Worm (Caenorhabditis elegans): ENCODE results near the gene Y27F2A.9.
"Not testable (repeated sequence)": the region's sequence is repeated elsewhere in the genome, so short reads cannot be mapped to it uniquely, and the experiment has no call there.

Gene Y27F2A.9

DNA sequence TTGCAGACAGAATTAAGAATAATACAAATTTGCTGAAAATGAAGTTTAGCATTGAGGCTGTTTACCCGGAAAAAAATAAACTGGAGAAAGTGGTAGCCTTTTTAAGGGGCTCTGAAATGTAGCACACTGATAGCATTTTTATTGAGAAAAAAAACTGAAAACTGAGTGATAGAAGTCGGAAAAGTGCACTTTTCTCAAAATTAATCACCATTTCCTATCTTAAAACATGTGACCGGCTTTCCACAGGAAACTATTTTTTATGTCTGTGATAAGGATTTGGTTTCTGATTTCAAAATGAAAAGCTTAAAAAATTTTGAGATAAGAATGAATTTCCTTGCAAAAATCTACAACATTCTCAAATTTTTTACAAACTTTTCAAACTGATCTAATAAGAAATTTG, 29.3 kb upstream of the Y27F2A.9 start, which contains the start of gene ZC239.22:
Gene ZC239.22 (minus strand): TSS at position 101 of the 400 bp plus-strand sequence.
- TF ChIP-seq pat-9 (tag; optimal IDR thresholded peaks at IDR 0.05) (no peak), ets-4 (tag; optimal IDR thresholded peaks at IDR 0.05) (no peak), Y22D7AL.16 (tag; optimal IDR thresholded peaks at IDR 0.05) (no peak)

DNA sequence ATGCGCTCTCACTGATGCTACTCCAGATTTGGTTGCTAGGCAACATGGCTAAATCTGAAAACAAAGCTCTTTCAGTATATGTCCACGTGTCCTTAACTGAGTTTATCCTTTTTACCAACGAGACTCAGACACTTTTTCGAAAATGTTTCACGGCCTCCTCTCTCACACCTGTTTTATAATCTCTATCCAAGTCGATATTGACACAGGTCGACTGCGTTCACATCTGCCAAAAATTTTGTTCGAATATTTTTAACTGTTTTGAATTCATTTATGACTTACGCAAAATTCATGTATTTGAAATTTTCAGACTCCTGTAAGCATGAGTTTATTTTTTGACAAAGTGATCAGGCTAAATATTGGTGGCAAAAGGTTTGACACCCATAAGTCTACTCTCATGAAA, 24.3 kb upstream of the Y27F2A.9 start, which contains the start of gene ZC239.3:
Gene ZC239.3 (plus strand): TSS at position 301 of the 400 bp plus-strand sequence.
- TF ChIP-seq dmd-4 (tag; optimal IDR thresholded peaks at IDR 0.05; ENCODE audit: borderline replicate concordance); K09A11.1 (tag; optimal IDR thresholded peaks at IDR 0.05; ENCODE audit: insufficient read depth); unc-3 (GFP tag; conservative IDR thresholded peaks at IDR 0.05); unc-3 (tag; optimal IDR thresholded peaks at IDR 0.05): not testable (repeated sequence)

DNA sequence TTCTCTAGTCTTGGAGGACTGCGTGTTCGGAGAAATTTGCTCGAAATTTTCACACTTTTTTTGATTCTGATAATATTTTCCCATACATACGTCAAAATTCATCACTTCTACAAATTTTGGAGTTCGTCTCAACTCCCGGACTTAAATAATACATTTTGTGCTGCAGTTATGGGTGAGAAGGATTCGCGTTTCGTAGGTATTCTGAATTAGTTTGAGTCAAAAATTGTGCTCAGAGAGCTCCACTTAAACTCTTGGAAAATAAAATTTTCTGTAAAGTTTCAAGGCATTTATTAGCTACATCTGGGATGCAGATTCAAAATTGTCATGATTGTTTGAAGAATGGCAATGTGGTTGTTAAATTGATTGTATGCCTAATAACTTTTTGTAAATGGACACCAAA, 22.5 kb upstream of the Y27F2A.9 start, which contains the start of gene ZC239.4:
Gene ZC239.4 (plus strand): TSS at position 301 of the 400 bp plus-strand sequence.
- TF ChIP-seq fkh-6 (tag; optimal IDR thresholded peaks at IDR 0.05) (no peak), ceh-19 (GFP tag; optimal IDR thresholded peaks at IDR 0.05) (no peak), K02D7.2 (tag; optimal IDR thresholded peaks at IDR 0.05) (no peak), ceh-31 (tag; optimal IDR thresholded peaks at IDR 0.05) (no peak), tbx-2 (tag; optimal IDR thresholded peaks at IDR 0.05) (no peak), ceh-9 (tag; optimal IDR thresholded peaks at IDR 0.05) (no peak), F13H6.1 (tag; optimal IDR thresholded peaks at IDR 0.05) (no peak), ceh-34 (tag; optimal IDR thresholded peaks at IDR 0.05) (no peak), ets-4 (tag; optimal IDR thresholded peaks at IDR 0.05) (no peak), pqm-1 (tag; optimal IDR thresholded peaks at IDR 0.05) (no peak), hlh-30 (tag; optimal IDR thresholded peaks at IDR 0.05; ENCODE audit: insufficient read depth) (no peak), unc-3 (GFP tag; conservative IDR thresholded peaks at IDR 0.05) (no peak), unc-3 (tag; optimal IDR thresholded peaks at IDR 0.05) (no peak), tbx-7 (tag; optimal IDR thresholded peaks at IDR 0.05) (no peak), che-1 (tag; optimal IDR thresholded peaks at IDR 0.05) (no peak)

DNA sequence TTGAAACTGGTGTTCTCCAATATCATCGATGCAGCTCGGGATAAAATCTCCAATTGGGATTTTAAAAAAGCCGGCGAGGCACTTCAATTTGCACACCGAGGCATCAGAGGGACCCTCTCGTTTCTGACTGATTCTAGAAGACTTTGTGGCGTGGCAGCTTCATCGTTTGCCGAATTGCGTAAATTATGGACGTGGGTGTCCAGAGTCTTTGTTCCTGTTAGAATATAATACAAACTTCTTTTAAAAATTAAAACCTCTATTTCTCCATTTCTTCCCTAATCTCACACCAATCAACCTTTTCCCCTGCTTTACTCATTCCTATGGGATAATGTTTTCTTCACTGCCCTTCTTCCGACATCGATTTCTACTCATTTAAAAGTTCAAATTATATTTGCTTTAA, 18.9 kb upstream of the Y27F2A.9 start, which contains the start of gene ZC239.5:
Gene ZC239.5 (plus strand): TSS at position 301 of the 400 bp plus-strand sequence.
- TF ChIP-seq Y22D7AL.16 (tag; optimal IDR thresholded peaks at IDR 0.05) (no peak), tbx-7 (tag; optimal IDR thresholded peaks at IDR 0.05) (no peak), ttx-3 (tag; optimal IDR thresholded peaks at IDR 0.05) (no peak), syd-9 (tag; optimal IDR thresholded peaks at IDR 0.05) (no peak), pha-4 (tag; optimal IDR thresholded peaks at IDR 0.05) (no peak), odd-2 (tag; optimal IDR thresholded peaks at IDR 0.05) (no peak), ceh-22 (tag; optimal IDR thresholded peaks at IDR 0.05) (no peak), mec-3 (tag; optimal IDR thresholded peaks at IDR 0.05; ENCODE audit: borderline replicate concordance) (no peak), ref-2 (tag; optimal IDR thresholded peaks at IDR 0.05) (no peak), ceh-30 (tag; optimal IDR thresholded peaks at IDR 0.05) (no peak), ama-1 (optimal IDR thresholded peaks at IDR 0.05) (no peak)

DNA sequence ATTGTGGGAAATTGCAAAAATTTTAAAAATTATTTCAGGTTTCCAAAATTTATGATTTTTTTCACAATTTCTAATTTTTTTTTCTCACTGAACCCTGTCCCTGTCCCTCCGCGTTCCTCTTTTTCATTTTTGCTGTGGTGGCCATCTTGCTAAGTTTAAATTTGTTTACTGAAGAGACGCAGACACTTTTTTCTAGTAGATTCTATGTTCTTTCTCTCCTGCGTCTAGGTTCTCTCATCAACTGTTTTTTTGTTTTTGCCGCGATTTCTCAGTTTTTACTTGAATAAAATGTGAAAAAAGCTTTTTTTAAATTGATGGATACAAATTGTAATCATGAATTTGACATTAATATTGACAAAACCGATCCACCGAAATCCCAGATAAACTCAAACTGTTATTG, 17.8 kb upstream of the Y27F2A.9 start, which contains the start of gene ZC239.6:
Gene ZC239.6 (plus strand): TSS at position 381 of the 400 bp plus-strand sequence.
- TF ChIP-seq fkh-6 (tag; optimal IDR thresholded peaks at IDR 0.05) (no peak), ets-4 (tag; optimal IDR thresholded peaks at IDR 0.05) (no peak), ceh-19 (GFP tag; optimal IDR thresholded peaks at IDR 0.05) (no peak), lin-11 (tag; optimal IDR thresholded peaks at IDR 0.05) (no peak), lim-6 (tag; optimal IDR thresholded peaks at IDR 0.05) (no peak), elt-4 (tag; optimal IDR thresholded peaks at IDR 0.05) (no peak), unc-86 (tag; optimal IDR thresholded peaks at IDR 0.05) (no peak), mec-3 (tag; optimal IDR thresholded peaks at IDR 0.05; ENCODE audit: borderline replicate concordance) (no peak), zip-5 (tag; optimal IDR thresholded peaks at IDR 0.05) (no peak), rnt-1 (tag; optimal IDR thresholded peaks at IDR 0.05) (no peak), unc-3 (GFP tag; conservative IDR thresholded peaks at IDR 0.05) (no peak), unc-3 (tag; optimal IDR thresholded peaks at IDR 0.05) (no peak), tbx-2 (tag; optimal IDR thresholded peaks at IDR 0.05) (no peak), ceh-24 (tag; optimal IDR thresholded peaks at IDR 0.05) (no peak), ceh-48 (tag; optimal IDR thresholded peaks at IDR 0.05) (no peak), ceh-2 (tag; optimal IDR thresholded peaks at IDR 0.05) (no peak), ceh-22 (tag; optimal IDR thresholded peaks at IDR 0.05) (no peak), dmd-4 (tag; optimal IDR thresholded peaks at IDR 0.05; ENCODE audit: borderline replicate concordance) (no peak), hlh-13 (GFP tag; optimal IDR thresholded peaks at IDR 0.05) (no peak), sox-4 (tag; optimal IDR thresholded peaks at IDR 0.05) (no peak)
